Worm (Caenorhabditis elegans): ENCODE measurements around the gene C18A11.2.

DNA sequence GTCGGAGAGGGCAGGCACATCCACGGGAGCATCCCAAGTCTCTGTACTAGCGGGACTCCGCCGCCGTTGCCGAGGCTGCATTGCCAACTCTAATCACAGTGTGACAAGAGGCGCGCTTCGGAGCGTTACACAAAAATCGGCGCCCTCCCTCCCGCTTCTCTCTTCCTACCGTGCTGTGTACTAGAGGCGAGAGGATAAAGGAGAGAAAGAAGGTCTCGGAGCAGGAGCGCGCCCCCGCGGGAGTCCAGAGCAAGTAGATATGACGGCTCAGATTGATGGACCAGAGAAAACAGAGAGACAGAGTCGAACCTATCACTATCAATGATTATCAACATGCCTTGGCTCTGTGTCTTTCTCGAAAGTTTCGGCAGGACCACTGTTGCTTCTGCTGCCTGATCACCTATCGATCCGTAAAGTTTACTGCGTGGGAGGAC is 14.3 kb upstream of the C18A11.2 start:
- TF ChIP-seq blmp-1 (tag; optimal IDR thresholded peaks at IDR 0.05) (no peak), mdl-1 (tag; optimal IDR thresholded peaks at IDR 0.05) (no peak), ama-1 (optimal IDR thresholded peaks at IDR 0.05) (no peak), nhr-237 (tag; optimal IDR thresholded peaks at IDR 0.05) (no peak), Y116A8C.19 (tag; optimal IDR thresholded peaks at IDR 0.05; ENCODE audit: borderline replicate concordance) (no peak), nhr-11 (tag; optimal IDR thresholded peaks at IDR 0.05) (no peak), ceh-90 (tag; optimal IDR thresholded peaks at IDR 0.05) (no peak), unc-62 (GFP tag; optimal IDR thresholded peaks at IDR 0.05) (no peak), nhr-20 (tag; optimal IDR thresholded peaks at IDR 0.05) (peak; percentile 36), ceh-63 (GFP tag; optimal IDR thresholded peaks at IDR 0.05) (no peak)

Data from whole organism, L1 larva.